Worm (Caenorhabditis elegans) whole organism, L4 larva: Measurements from ENCODE around the gene D2024.5.
A peak's percentile ranks its signal among the peaks of the same experiment; 100 is the strongest.
"Not testable (repeated sequence)": the region's sequence is repeated elsewhere in the genome, so short reads cannot be mapped to it uniquely, and the experiment has no call there.

ENCODE experiments used
- F10B5.3 ChIP-seq: sonication (generic microtip); optimal IDR thresholded peaks from 2 replicates; lab custom pipeline; 2016; ENCODE audit warnings: mild to moderate bottlenecking, missing genetic modification characterization, missing compliant biosample characterization
- F44E2.7 ChIP-seq: fragments of 200-800 bp; sonication (Bioruptor generic); IDR thresholded peaks from 2 replicates; pipeline ENCODE4 v2.1.2; 2022; ENCODE audit warnings: missing genetic modification characterization, missing compliant biosample characterization
- F49E8.2 ChIP-seq: sonication (generic microtip); optimal IDR thresholded peaks from 2 replicates; lab custom pipeline; 2016; ENCODE audit warnings: missing compliant biosample characterization, mild to moderate bottlenecking, missing genetic modification characterization, borderline replicate concordance
- Y5F2A.4 ChIP-seq: fragments of 200-800 bp; sonication (Bioruptor generic); optimal IDR thresholded peaks from 2 replicates; lab custom pipeline; 2018; ENCODE audit warnings: mild to moderate bottlenecking, missing genetic modification characterization, missing compliant biosample characterization
- ZK546.5 ChIP-seq, 2 experiments: sonication (generic microtip); optimal IDR thresholded peaks; 2 replicates each; lab custom pipeline; 2017; ENCODE audit warnings: missing biosample characterization in 2 of 2, missing genetic modification characterization in 2 of 2
- arid-1 ChIP-seq: fragments of 200-800 bp; sonication (Bioruptor generic); conservative IDR thresholded peaks from 2 replicates; pipeline ENCODE4 v1.3.6; 2022; ENCODE audit warnings: missing genetic modification reagents, missing genetic modification characterization, missing compliant biosample characterization
- ceh-62 ChIP-seq: sonication (generic microtip); optimal IDR thresholded peaks from 2 replicates; lab custom pipeline; 2017; ENCODE audit warnings: missing biosample characterization, missing genetic modification characterization
- daf-16 ChIP-seq, 3 experiments: sonication (generic microtip); optimal IDR thresholded peaks; 2 replicates each; lab custom pipeline; 2016 to 2017; ENCODE audit warnings: missing genetic modification characterization in 3 of 3, missing genetic modification reagents in 3 of 3, mild to moderate bottlenecking in 2 of 3, missing compliant biosample characterization in 2 of 3, missing biosample characterization in 1 of 3, moderate library complexity in 1 of 3
- dmd-6 ChIP-seq: fragments of 200-800 bp; sonication (Bioruptor generic); IDR thresholded peaks from 2 replicates; pipeline ENCODE4 v1.3.6; 2022; ENCODE audit warnings: missing genetic modification reagents, missing genetic modification characterization, missing compliant biosample characterization
- hlh-30 ChIP-seq: sonication (generic microtip); optimal IDR thresholded peaks from 2 replicates; lab custom pipeline; 2017; ENCODE audit warnings: antibody characterized with exemption, mild to moderate bottlenecking, missing genetic modification characterization, missing compliant biosample characterization; ENCODE audit not compliant: insufficient read depth
- lim-7 ChIP-seq: fragments of 200-800 bp; sonication (Bioruptor generic); IDR thresholded peaks from 2 replicates; pipeline ENCODE4 v1.3.6; 2022; ENCODE audit warnings: missing genetic modification characterization, missing compliant biosample characterization
- lin-29 ChIP-seq: fragments of 200-800 bp; sonication (Bioruptor generic); IDR thresholded peaks from 2 replicates; pipeline ENCODE4 v1.3.6; 2022; ENCODE audit warnings: missing genetic modification reagents, missing genetic modification characterization, missing compliant biosample characterization
- madf-9 ChIP-seq: fragments of 200-800 bp; sonication (Bioruptor generic); conservative IDR thresholded peaks from 2 replicates; pipeline ENCODE4 v1.3.6; 2022; ENCODE audit warnings: missing genetic modification reagents, missing genetic modification characterization, missing compliant biosample characterization
- mdl-1 ChIP-seq, 2 experiments: fragments of 150-350 bp in 1 of 2; sonication (generic microtip) in 1 of 2; optimal IDR thresholded peaks; 2 replicates each; lab custom pipeline; 2014 to 2017; ENCODE audit warnings: missing biosample characterization in 2 of 2, missing genetic modification characterization in 2 of 2
- mes-2 ChIP-seq: sonication (generic microtip); optimal IDR thresholded peaks from 2 replicates; lab custom pipeline; 2016; ENCODE audit warnings: missing genotype, mild to moderate bottlenecking, missing genetic modification characterization, missing compliant biosample characterization; ENCODE audit not compliant: poor library complexity, severe bottlenecking
- mxl-3 ChIP-seq: fragments of 200-800 bp; sonication (Bioruptor generic); optimal IDR thresholded peaks from 2 replicates; lab custom pipeline; 2018; ENCODE audit warnings: mild to moderate bottlenecking, missing genetic modification characterization, missing compliant biosample characterization
- nhr-10 ChIP-seq: fragments of 150-350 bp; optimal IDR thresholded peaks from 2 replicates; lab custom pipeline; 2014; ENCODE audit warnings: missing biosample characterization, missing genetic modification characterization
- nhr-102 ChIP-seq: sonication (generic microtip); optimal IDR thresholded peaks from 2 replicates; lab custom pipeline; 2016; ENCODE audit warnings: mild to moderate bottlenecking, missing genetic modification characterization, moderate library complexity, missing compliant biosample characterization
- nhr-28 ChIP-seq: fragments of 150-350 bp; optimal IDR thresholded peaks from 2 replicates; lab custom pipeline; 2014; ENCODE audit warnings: missing biosample characterization, missing genetic modification characterization
- nhr-77 ChIP-seq: fragments of 150-350 bp; optimal IDR thresholded peaks from 2 replicates; lab custom pipeline; 2014; ENCODE audit warnings: missing biosample characterization, missing genetic modification characterization
- php-3 ChIP-seq: fragments of 200-800 bp; sonication (Bioruptor generic); IDR thresholded peaks from 2 replicates; pipeline ENCODE4 v1.3.6; 2022; ENCODE audit warnings: missing genetic modification reagents, missing genetic modification characterization, missing compliant biosample characterization
- pqm-1 ChIP-seq: sonication (generic microtip); optimal IDR thresholded peaks from 2 replicates; lab custom pipeline; 2017; ENCODE audit warnings: missing biosample characterization, missing genetic modification characterization
- sdz-12 ChIP-seq: fragments of 200-800 bp; sonication (Bioruptor generic); optimal IDR thresholded peaks from 2 replicates; lab custom pipeline; 2018; ENCODE audit warnings: mild to moderate bottlenecking, missing genetic modification characterization, missing compliant biosample characterization
- snpc-1.2 ChIP-seq: fragments of 200-800 bp; sonication (Bioruptor generic); IDR thresholded peaks from 2 replicates; pipeline ENCODE4 v1.3.6; 2022; ENCODE audit warnings: missing genetic modification reagents, missing genetic modification characterization, missing compliant biosample characterization
- spr-1 ChIP-seq: sonication (generic microtip); optimal IDR thresholded peaks from 2 replicates; lab custom pipeline; 2016; ENCODE audit warnings: mild to moderate bottlenecking, missing genetic modification characterization, missing compliant biosample characterization
- tag-97 ChIP-seq: fragments of 200-800 bp; sonication (Bioruptor generic); IDR thresholded peaks from 2 replicates; pipeline ENCODE4 v1.3.6; 2022; ENCODE audit warnings: missing genetic modification characterization, missing compliant biosample characterization
- tra-1 ChIP-seq: fragments of 200-800 bp; sonication (Bioruptor generic); IDR thresholded peaks from 2 replicates; pipeline ENCODE4 v1.3.6; 2022; ENCODE audit warnings: missing genetic modification reagents, missing genetic modification characterization, missing compliant biosample characterization
- unc-130 ChIP-seq: sonication (generic microtip); optimal IDR thresholded peaks from 2 replicates; lab custom pipeline; 2016; ENCODE audit warnings: missing genetic modification reagents, missing genetic modification characterization, missing compliant biosample characterization
- vab-7 ChIP-seq: fragments of 200-800 bp; sonication (Bioruptor generic); IDR thresholded peaks from 2 replicates; pipeline ENCODE4 v1.3.6; 2022; ENCODE audit warnings: missing genetic modification reagents, missing genetic modification characterization, missing compliant biosample characterization
- zfp-3 ChIP-seq: fragments of 200-800 bp; sonication (Bioruptor generic); conservative IDR thresholded peaks from 2 replicates; pipeline ENCODE4 v1.3.6; 2022; ENCODE audit warnings: missing genetic modification reagents, missing genetic modification characterization, missing compliant biosample characterization

Gene D2024.5

DNA sequence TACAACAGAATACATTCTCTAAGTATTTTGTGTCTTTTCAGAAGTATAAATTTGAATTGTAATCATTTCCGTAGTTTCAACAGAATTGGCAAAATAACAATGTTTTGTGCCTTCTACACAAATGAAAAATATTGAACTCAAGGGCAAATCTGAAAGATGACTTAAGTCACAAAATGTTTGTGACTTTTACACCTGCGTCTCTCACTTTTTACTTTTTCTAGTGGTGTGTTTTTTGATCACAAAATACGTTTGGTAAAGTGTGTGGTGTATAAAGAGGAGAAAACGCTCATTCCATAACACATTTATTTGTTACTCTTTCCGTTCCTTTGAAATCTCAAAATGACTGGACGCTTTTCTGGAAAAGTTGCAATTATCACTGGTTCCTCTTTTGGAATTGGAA lies 32.5 kb upstream of the D2024.5 start, which contains the start of gene C06E4.3:
Gene C06E4.3 (plus strand): TSS at position 289 of the 400 bp plus-strand sequence.
- TF ChIP-seq nhr-28 (tag; lab: Kevin White, UChicago), result peak; percentile 97
- peak; percentile 71 for TF ChIP-seq nhr-102 (tag; lab: Kevin White, UChicago)
- TF ChIP-seq F10B5.3, result no peak
- TF ChIP-seq sdz-12 (GFP tag; lab: Kevin White, UChicago), result no peak
- no peak for TF ChIP-seq ceh-62 (tag; lab: Kevin White, UChicago)
- no peak for TF ChIP-seq lim-7 (GFP tag; lab: Robert Waterston, UW)
- TF ChIP-seq nhr-77 (tag; lab: Kevin White, UChicago), result peak; percentile 25
- peak; percentile 81 for TF ChIP-seq dmd-6
- no peak for TF ChIP-seq tag-97
- peak; percentile 5 for TF ChIP-seq hlh-30 (tag; lab: Kevin White, UChicago)
- TF ChIP-seq mxl-3, result no peak
- TF ChIP-seq F44E2.7 (GFP tag; lab: Robert Waterston, UW), result no peak
- no peak for TF ChIP-seq snpc-1.2

DNA sequence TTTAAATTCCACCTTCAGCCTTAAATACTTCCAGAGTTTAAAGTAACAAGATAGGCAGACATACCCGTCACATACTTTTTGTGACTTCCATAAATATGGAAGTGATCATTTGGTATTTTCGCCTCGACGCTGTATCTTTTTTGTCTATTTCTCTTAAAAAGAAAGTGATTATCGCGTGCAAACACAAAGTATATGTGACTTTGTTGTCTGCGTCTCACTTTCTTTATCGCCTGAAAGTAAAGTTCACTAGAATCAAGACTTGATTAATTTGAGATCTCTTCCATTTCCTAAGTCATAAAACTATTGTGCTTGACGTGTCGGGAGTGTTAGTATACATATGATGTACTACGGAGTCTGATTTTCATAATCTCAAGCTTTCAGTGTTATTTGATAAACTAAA lies 30.1 kb upstream of the D2024.5 start, which contains the start of gene C06E4.6:
Gene C06E4.6 (minus strand): TSS at position 51 of the 400 bp plus-strand sequence.
- TF ChIP-seq ZK546.5 (tag; optimal IDR thresholded peaks at IDR 0.05; lab: Kevin White, UChicago) (no peak), arid-1 (no peak), mdl-1 (tag; optimal IDR thresholded peaks at IDR 0.05; lab: Kevin White, UChicago) (peak in 1 of 2 experiments; percentile 66), nhr-102 (tag; lab: Kevin White, UChicago) (peak; percentile 92), hlh-30 (tag; lab: Kevin White, UChicago) (peak; percentile 62), pqm-1 (tag; lab: Kevin White, UChicago) (peak; percentile 43), nhr-28 (tag; lab: Kevin White, UChicago) (peak; percentile 96), php-3 (no peak), daf-16 (GFP tag; optimal IDR thresholded peaks at IDR 0.05; lab: Kevin White, UChicago) (no peak), daf-16 (tag; optimal IDR thresholded peaks at IDR 0.05; lab: Kevin White, UChicago) (peak; percentile 23), tra-1 (GFP tag; lab: Robert Waterston, UW) (no peak), dmd-6 (peak; percentile 82), nhr-77 (tag; lab: Kevin White, UChicago) (peak; percentile 7)
- TF ChIP-seq, all 104 proteins: peak for 8

DNA sequence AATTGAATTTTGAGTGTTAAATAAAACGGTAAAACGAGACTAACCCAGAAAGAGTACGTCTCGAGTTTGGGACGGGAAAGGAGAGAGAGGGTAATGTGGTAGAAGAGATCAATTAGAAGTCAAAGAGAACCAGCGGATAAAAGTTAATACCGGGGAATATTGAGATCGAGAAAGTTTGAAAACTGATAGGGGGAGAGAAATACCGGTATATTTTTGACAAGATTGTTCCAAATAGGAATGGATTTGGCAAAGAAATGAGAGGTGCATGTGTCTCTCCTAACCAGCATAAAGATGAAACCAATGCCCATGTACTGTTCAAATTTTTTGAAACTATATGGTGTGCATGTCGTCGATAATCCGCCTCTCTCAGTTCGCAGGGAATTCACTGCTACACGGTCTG lies 26.6 kb upstream of the D2024.5 start, which contains the start of gene C06E4.5:
Gene C06E4.5 (plus strand): TSS at position 301 of the 400 bp plus-strand sequence.
- not testable (repeated sequence) for TF ChIP-seq madf-9; lin-29 (GFP tag; lab: Robert Waterston, UW); spr-1 (tag; lab: Kevin White, UChicago)

DNA sequence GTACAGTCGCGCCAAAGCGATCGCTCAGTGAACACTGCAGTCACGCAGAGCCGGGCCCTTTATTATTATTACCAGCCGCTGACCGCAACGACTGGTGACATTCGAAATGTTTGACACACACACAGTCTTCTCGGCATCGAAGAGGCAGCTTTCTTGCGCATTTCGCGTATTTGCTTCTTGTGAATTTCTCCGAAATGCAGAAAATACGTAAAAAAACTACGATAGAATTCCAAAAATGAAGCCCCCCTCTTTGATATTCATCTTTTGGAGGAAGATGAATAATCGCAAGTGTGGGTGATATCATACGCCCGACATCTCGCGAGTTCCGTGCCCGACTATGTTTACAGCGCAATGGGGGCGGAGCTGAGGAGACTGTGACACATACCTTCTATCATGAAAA lies 25.2 kb upstream of the D2024.5 start:
- TF ChIP-seq unc-130 (GFP tag; lab: Kevin White, UChicago) (no peak), nhr-10 (tag; lab: Kevin White, UChicago) (no peak), F49E8.2 (tag; lab: Kevin White, UChicago) (peak; percentile 15), zfp-3 (no peak), daf-16 (GFP tag; optimal IDR thresholded peaks at IDR 0.05; lab: Kevin White, UChicago) (no peak), daf-16 (tag; optimal IDR thresholded peaks at IDR 0.05; lab: Kevin White, UChicago) (no peak), mes-2 (peak; percentile 1)
- TF ChIP-seq, all 104 proteins: peak for 2

DNA sequence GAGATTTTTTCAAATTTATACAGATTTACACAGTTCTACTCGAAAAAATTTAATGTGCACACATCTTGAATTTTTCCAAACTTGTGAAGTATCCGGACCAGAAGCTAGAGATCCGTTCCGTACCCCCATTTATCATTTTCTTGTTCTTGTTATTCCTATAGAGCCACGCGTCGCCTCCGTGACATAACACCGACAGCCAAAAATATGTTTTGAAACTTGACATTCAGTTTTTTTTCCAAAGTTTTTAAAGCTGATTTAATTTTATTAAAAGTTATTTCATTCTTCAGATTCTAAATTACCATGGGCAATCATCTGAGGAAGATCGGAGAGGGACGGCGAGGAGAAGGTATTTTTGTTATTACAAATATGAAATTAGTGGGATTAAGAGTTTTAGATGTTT lies 22.1 kb upstream of the D2024.5 start, which contains the start of gene D2024.18:
Gene D2024.18 (plus strand): TSS at position 301 of the 400 bp plus-strand sequence.
- TF ChIP-seq tag-97 (no peak), vab-7 (no peak), Y5F2A.4 (GFP tag; lab: Kevin White, UChicago) (no peak), zfp-3 (no peak)
- TF ChIP-seq, all 104 proteins: peak for 0
